Fruit fly (Drosophila melanogaster) whole organism, embryonic: ENCODE results near the gene Grip91.

Experiments
- Adf1 ChIP-seq: fragments of 200-800 bp; sonication (Bioruptor generic); IDR thresholded peaks from 2 replicates; pipeline ENCODE4 v1.3.6; 2022; ENCODE audit warnings: missing biosample characterization, missing genetic modification characterization
- Awh ChIP-seq: fragments of 200-800 bp; sonication (Bioruptor generic); IDR thresholded peaks from 2 replicates; pipeline ENCODE4, ENCODE4 v1.3.6; 2022; ENCODE audit warnings: missing biosample characterization, missing genetic modification characterization
- BEAF-32 ChIP-seq: fragments of 200-800 bp; sonication (Bioruptor generic); optimal IDR thresholded peaks from 3 replicates; lab custom pipeline; 2017; ENCODE audit warnings: missing biosample characterization, missing genetic modification characterization, mild to moderate bottlenecking, moderate library complexity, missing genetic modification reagents
- Blimp-1 ChIP-seq: fragments of 200-800 bp; sonication (Bioruptor generic); optimal IDR thresholded peaks from 3 replicates; lab custom pipeline; 2018; ENCODE audit warnings: missing biosample characterization, missing genetic modification characterization, mild to moderate bottlenecking, moderate library complexity, missing genetic modification reagents
- CG10209 ChIP-seq: fragments of 200-800 bp; sonication (Bioruptor generic); optimal IDR thresholded peaks from 3 replicates; lab custom pipeline; 2017; ENCODE audit warnings: missing biosample characterization, mild to moderate bottlenecking, missing genetic modification characterization, missing genetic modification reagents
- CG11723 ChIP-seq: fragments of 200-800 bp; sonication (Bioruptor generic); optimal IDR thresholded peaks from 2 replicates; lab custom pipeline; 2017; ENCODE audit warnings: missing biosample characterization, mild to moderate bottlenecking, missing genetic modification characterization
- CG12071 ChIP-seq: fragments of 200-800 bp; sonication (Bioruptor generic); optimal IDR thresholded peaks from 3 replicates; lab custom pipeline; 2018; ENCODE audit warnings: missing biosample characterization, mild to moderate bottlenecking, missing genetic modification characterization
- CG12155 ChIP-seq: fragments of 200-800 bp; sonication (Bioruptor generic); optimal IDR thresholded peaks from 3 replicates; lab custom pipeline; 2016; ENCODE audit warnings: missing biosample characterization, missing genetic modification characterization
- CG12769 ChIP-seq: fragments of 200-800 bp; sonication (Bioruptor generic); optimal IDR thresholded peaks from 2 replicates; lab custom pipeline; 2019; ENCODE audit warnings: missing biosample characterization, mild to moderate bottlenecking, missing genetic modification characterization, moderate library complexity
- CG14441 ChIP-seq: fragments of 200-800 bp; sonication (Bioruptor generic); IDR thresholded peaks from 2 replicates; pipeline ENCODE4 v1.3.6; 2022; ENCODE audit warnings: missing biosample characterization, missing genetic modification characterization
- CG16813 ChIP-seq: fragments of 200-800 bp; sonication (Bioruptor generic); IDR thresholded peaks from 3 replicates; pipeline ENCODE4 v1.3.6; 2022; ENCODE audit warnings: missing biosample characterization, missing genetic modification characterization; ENCODE audit not compliant: partially characterized antibody
- CG16815 ChIP-seq: fragments of 200-800 bp; sonication (Bioruptor generic); optimal IDR thresholded peaks from 3 replicates; lab custom pipeline; 2017; ENCODE audit warnings: missing biosample characterization, mild to moderate bottlenecking, missing genetic modification characterization
- CG4424 ChIP-seq: fragments of 200-800 bp; sonication (Bioruptor generic); optimal IDR thresholded peaks from 3 replicates; lab custom pipeline; 2016; ENCODE audit warnings: missing biosample characterization, missing genetic modification characterization
- CG6854 ChIP-seq: fragments of 200-800 bp; sonication (Bioruptor generic); optimal IDR thresholded peaks from 3 replicates; lab custom pipeline; 2017; ENCODE audit warnings: missing biosample characterization, mild to moderate bottlenecking, missing genetic modification characterization
- CG8388 ChIP-seq: fragments of 200-800 bp; sonication (Bioruptor generic); optimal IDR thresholded peaks from 2 replicates; lab custom pipeline; 2019; ENCODE audit warnings: missing biosample characterization, mild to moderate bottlenecking, missing genetic modification characterization, moderate library complexity
- D ChIP-seq, 2 experiments: fragments of 200-800 bp in 1 of 2; fragments of >200 bp in 1 of 2; sonication (Bioruptor generic) in 1 of 2; optimal IDR thresholded peaks; 2 replicates in 1 of 2; 3 replicates in 1 of 2; lab custom pipeline; 2017; ENCODE audit warnings: mild to moderate bottlenecking in 1 of 2, missing biosample characterization in 1 of 2, missing genetic modification characterization in 1 of 2, missing genetic modification reagents in 1 of 2
- Dp ChIP-seq: fragments of 200-800 bp; sonication (Bioruptor generic); optimal IDR thresholded peaks from 2 replicates; lab custom pipeline; 2018; ENCODE audit warnings: missing biosample characterization, mild to moderate bottlenecking, missing genetic modification characterization, moderate library complexity
- HLH54F ChIP-seq: fragments of 200-800 bp; sonication (Bioruptor generic); optimal IDR thresholded peaks from 3 replicates; lab custom pipeline; 2016; ENCODE audit warnings: missing biosample characterization, missing genetic modification characterization
- HLHmδ ChIP-seq: fragments of 200-800 bp; sonication (Bioruptor generic); optimal IDR thresholded peaks from 2 replicates; lab custom pipeline; 2018; ENCODE audit warnings: missing biosample characterization, mild to moderate bottlenecking, missing genetic modification characterization, moderate library complexity
- Hey ChIP-seq: fragments of 200-800 bp; sonication (Bioruptor generic); optimal IDR thresholded peaks from 3 replicates; lab custom pipeline; 2018; ENCODE audit warnings: missing biosample characterization, mild to moderate bottlenecking, missing genetic modification characterization
- Hmx ChIP-seq: fragments of 200-800 bp; sonication (Bioruptor generic); optimal IDR thresholded peaks from 2 replicates; lab custom pipeline; 2016; ENCODE audit warnings: missing biosample characterization, missing genetic modification characterization
- Hr51 ChIP-seq, 2 experiments: fragments of 200-800 bp; sonication (Bioruptor generic); optimal IDR thresholded peaks; 2 replicates in 1 of 2; 3 replicates in 1 of 2; lab custom pipeline; 2016 to 2018; ENCODE audit warnings: missing biosample characterization in 2 of 2, missing genetic modification characterization in 2 of 2, mild to moderate bottlenecking in 1 of 2, moderate library complexity in 1 of 2
- Kr ChIP-seq: fragments of 200-800 bp; sonication (Bioruptor generic); optimal IDR thresholded peaks from 2 replicates; lab custom pipeline; 2017; ENCODE audit warnings: missing biosample characterization, mild to moderate bottlenecking, missing genetic modification characterization
- MESR4 ChIP-seq: fragments of 200-800 bp; sonication (Bioruptor generic); optimal IDR thresholded peaks from 2 replicates; lab custom pipeline; 2018; ENCODE audit warnings: missing biosample characterization, mild to moderate bottlenecking, missing genetic modification characterization, moderate library complexity
- Meics ChIP-seq: fragments of 200-800 bp; sonication (Bioruptor generic); optimal IDR thresholded peaks from 2 replicates; lab custom pipeline; 2017; ENCODE audit warnings: missing biosample characterization, mild to moderate bottlenecking, missing genetic modification characterization
- NC2α ChIP-seq: fragments of 200-800 bp; sonication (Bioruptor generic); optimal IDR thresholded peaks from 2 replicates; lab custom pipeline; 2016; ENCODE audit warnings: missing biosample characterization, missing genetic modification characterization
- Neu2 ChIP-seq: fragments of 200-800 bp; sonication (Bioruptor generic); optimal IDR thresholded peaks from 3 replicates; lab custom pipeline; 2016; ENCODE audit warnings: missing biosample characterization, missing genetic modification characterization, borderline replicate concordance
- Ptx1 ChIP-seq: fragments of 200-800 bp; sonication (Bioruptor generic); IDR thresholded peaks from 2 replicates; pipeline ENCODE4 v1.3.6; 2022; ENCODE audit warnings: missing biosample characterization, missing genetic modification characterization
- Ravus ChIP-seq: fragments of 200-800 bp; sonication (Bioruptor generic); IDR thresholded peaks from 2 replicates; pipeline ENCODE4 v1.3.6; 2022; ENCODE audit warnings: missing biosample characterization, missing genetic modification characterization
- Sox100B ChIP-seq: fragments of 200-800 bp; sonication (Bioruptor generic); optimal IDR thresholded peaks from 3 replicates; lab custom pipeline; 2018; ENCODE audit warnings: missing biosample characterization, mild to moderate bottlenecking, missing genetic modification characterization
- Sry-δ ChIP-seq: fragments of 200-800 bp; sonication (Bioruptor generic); optimal IDR thresholded peaks from 2 replicates; lab custom pipeline; 2016; ENCODE audit warnings: missing biosample characterization, missing genetic modification characterization
- cad ChIP-seq: fragments of >200 bp; optimal IDR thresholded peaks from 2 replicates; lab custom pipeline; 2017; ENCODE audit warnings: missing biosample characterization, missing genetic modification characterization
- cato ChIP-seq: fragments of 200-800 bp; sonication (Bioruptor generic); optimal IDR thresholded peaks from 2 replicates; lab custom pipeline; 2016; ENCODE audit warnings: missing biosample characterization, missing genetic modification characterization, borderline replicate concordance
- chn ChIP-seq: fragments of 200-800 bp; sonication (Bioruptor generic); optimal IDR thresholded peaks from 2 replicates; lab custom pipeline; 2016; ENCODE audit warnings: missing biosample characterization, missing genetic modification characterization
- ci ChIP-seq: fragments of 200-800 bp; sonication (Bioruptor generic); IDR thresholded peaks from 3 replicates; pipeline ENCODE4 v1.3.6; 2022; ENCODE audit warnings: missing biosample characterization, missing genetic modification characterization
- dati ChIP-seq: fragments of 200-800 bp; sonication (Bioruptor generic); IDR thresholded peaks from 2 replicates; pipeline ENCODE4 v1.3.6; 2022; ENCODE audit warnings: missing biosample characterization, missing genetic modification characterization
- dm ChIP-seq: fragments of 200-800 bp; sonication (Bioruptor generic); optimal IDR thresholded peaks from 3 replicates; lab custom pipeline; 2016; ENCODE audit warnings: missing biosample characterization, missing genetic modification characterization
- en ChIP-seq: fragments of 200-800 bp; sonication (Bioruptor generic); optimal IDR thresholded peaks from 2 replicates; lab custom pipeline; 2016; ENCODE audit warnings: missing biosample characterization, missing genetic modification characterization
- jing ChIP-seq: fragments of 200-800 bp; sonication (Bioruptor generic); optimal IDR thresholded peaks from 2 replicates; lab custom pipeline; 2018; ENCODE audit warnings: missing biosample characterization, mild to moderate bottlenecking, missing genetic modification characterization
- pan ChIP-seq, 4 experiments: fragments of >200 bp in 3 of 4; fragments of 200-800 bp in 1 of 4; sonication (Bioruptor generic) in 1 of 4; optimal IDR thresholded peaks in 3 of 4; IDR thresholded peaks in 1 of 4; 2 replicates each; pipeline versions ENCODE4 v1.3.6 to Lab custom; 2017 to 2022; ENCODE audit warnings: missing biosample characterization in 2 of 4, missing genetic modification characterization in 2 of 4, mixed read lengths in 1 of 4
- row ChIP-seq: fragments of 200-800 bp; sonication (Bioruptor generic); IDR thresholded peaks from 3 replicates; pipeline ENCODE4 v1.3.6; 2022; ENCODE audit warnings: missing biosample characterization, missing genetic modification characterization
- slbo ChIP-seq: fragments of 200-800 bp; sonication (Bioruptor generic); IDR thresholded peaks from 2 replicates; pipeline ENCODE4 v1.3.6; 2022; ENCODE audit warnings: missing biosample characterization, missing genetic modification characterization
- stwl ChIP-seq: fragments of 200-800 bp; sonication (Bioruptor generic); optimal IDR thresholded peaks from 3 replicates; lab custom pipeline; 2018; ENCODE audit warnings: missing biosample characterization, mild to moderate bottlenecking, missing genetic modification characterization, moderate library complexity
- unc-4 ChIP-seq: fragments of 200-800 bp; sonication (Bioruptor generic); IDR thresholded peaks from 2 replicates; pipeline ENCODE4 v1.3.6; 2022; ENCODE audit warnings: missing biosample characterization, missing genetic modification characterization; ENCODE audit not compliant: partially characterized antibody
- usp ChIP-seq: fragments of >200 bp; optimal IDR thresholded peaks from 2 replicates; lab custom pipeline; 2017; ENCODE audit warnings: missing biosample characterization, missing genetic modification characterization
- vnd ChIP-seq: fragments of 200-800 bp; sonication (Bioruptor generic); IDR thresholded peaks from 3 replicates; pipeline ENCODE4 v1.3.6; 2022; ENCODE audit warnings: missing biosample characterization, missing genetic modification characterization; ENCODE audit not compliant: partially characterized antibody
- zen2 ChIP-seq: fragments of 200-800 bp; sonication (Bioruptor generic); IDR thresholded peaks from 3 replicates; pipeline ENCODE4 v1.3.6; 2022; ENCODE audit warnings: missing biosample characterization, missing genetic modification characterization; ENCODE audit not compliant: partially characterized antibody
- zf30C ChIP-seq: fragments of 200-800 bp; sonication (Bioruptor generic); optimal IDR thresholded peaks from 3 replicates; lab custom pipeline; 2018; ENCODE audit warnings: missing biosample characterization, mild to moderate bottlenecking, missing genetic modification characterization

Grip91 gene

DNA sequence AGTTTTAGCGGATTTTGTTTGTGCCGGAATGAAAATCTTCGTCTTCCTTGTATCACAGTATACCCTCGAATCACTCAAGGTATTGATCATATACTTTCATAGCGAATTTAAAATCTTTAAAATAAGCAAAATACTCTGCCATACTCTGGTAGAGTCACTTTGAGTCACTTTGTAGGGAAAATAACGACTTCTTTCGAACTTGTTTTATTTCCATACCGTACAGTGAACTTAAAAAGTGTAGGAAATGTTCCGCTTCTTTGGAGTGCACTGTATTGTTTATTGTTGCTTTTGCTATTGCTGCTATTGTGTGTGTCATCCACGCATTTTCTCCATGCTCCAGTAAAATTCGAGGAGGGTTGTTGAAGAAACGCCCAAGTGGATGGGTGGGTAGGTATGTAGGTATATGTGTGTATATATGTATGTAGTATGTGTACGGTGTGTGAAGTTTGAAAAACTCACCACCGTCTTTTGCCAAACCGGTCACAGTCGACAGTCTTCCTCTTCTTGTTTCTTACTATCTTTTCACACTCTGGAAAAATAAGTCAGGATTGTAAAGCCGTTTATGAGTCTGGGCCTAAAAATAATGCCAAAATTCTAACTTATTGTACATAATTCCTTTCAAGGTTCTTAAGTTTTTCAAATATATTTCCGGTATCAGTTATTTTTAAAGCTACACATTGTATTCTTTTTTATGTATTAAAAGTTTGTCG is 44.6 kb upstream of the Grip91 start (continued):
- no peak for TF ChIP-seq chn (GFP tag; lab: Kevin White, UChicago)
- TF ChIP-seq usp (GFP tag; lab: Kevin White, UChicago): no peak
- no peak for TF ChIP-seq Hmx (GFP tag; lab: Kevin White, UChicago)
- TF ChIP-seq CG10209 (GFP tag; lab: Kevin White, UChicago): no peak
- no peak for TF ChIP-seq dm (GFP tag; lab: Kevin White, UChicago)
- TF ChIP-seq CG14441 (GFP tag; lab: Robert Waterston, UW): no peak
- peak; percentile 17 for TF ChIP-seq CG12071 (GFP tag; lab: Kevin White, UChicago)
- no peak for TF ChIP-seq en (GFP tag; lab: Kevin White, UChicago)
- TF ChIP-seq Ptx1 (GFP tag; lab: Robert Waterston, UW): 0 out of 2 replicates have a peak, but pooled peaks have one; percentile 27
- TF ChIP-seq Hr51 (GFP tag; optimal IDR thresholded peaks at IDR 0.05; lab: Kevin White, UChicago): peak in 1 of 2 experiments; percentile 50
- no peak for TF ChIP-seq Neu2
- peak; percentile 79 for TF ChIP-seq row (GFP tag; lab: Robert Waterston, UW)
- TF ChIP-seq jing: no peak
- no peak for TF ChIP-seq vnd (GFP tag; lab: Robert Waterston, UW)
- TF ChIP-seq cad (GFP tag; lab: Kevin White, UChicago): no peak
- no peak for TF ChIP-seq HLHmδ (GFP tag; lab: Kevin White, UChicago)
- TF ChIP-seq cato (GFP tag; lab: Kevin White, UChicago): no peak
- no peak for TF ChIP-seq Dp (GFP tag; lab: Kevin White, UChicago)
- TF ChIP-seq Hey (tag; lab: Kevin White, UChicago): no peak
- peak; percentile 43 for TF ChIP-seq CG12769 (tag; lab: Kevin White, UChicago)
- TF ChIP-seq dati: no peak
- peak; percentile 35 for TF ChIP-seq Meics (GFP tag; lab: Kevin White, UChicago)
- peak; percentile 38 for TF ChIP-seq CG4424
- no peak for TF ChIP-seq pan (optimal IDR thresholded peaks at IDR 0.05; lab: Kevin White, UChicago)
- TF ChIP-seq pan (GFP tag; optimal IDR thresholded peaks at IDR 0.05 in 1 of 2, IDR thresholded peaks at IDR 0.05 in 1 of 2): peak in 1 of 2 experiments; percentile 53
- TF ChIP-seq stwl (tag; lab: Kevin White, UChicago): no peak
- TF ChIP-seq CG8388: peak; percentile 38
- no peak for TF ChIP-seq unc-4
- TF ChIP-seq CG16813 (GFP tag; lab: Robert Waterston, UW): no peak
- peak; percentile 16 for TF ChIP-seq CG6854 (GFP tag; lab: Kevin White, UChicago)
- TF ChIP-seq zf30C (GFP tag; lab: Kevin White, UChicago): no peak
- TF ChIP-seq BEAF-32 (GFP tag; lab: Kevin White, UChicago): no peak
- TF ChIP-seq zen2: no peak
- TF ChIP-seq Awh (GFP tag; lab: Robert Waterston, UW): no peak
- TF ChIP-seq MESR4: no peak
- TF ChIP-seq NC2α: no peak
- TF ChIP-seq CG12155 (GFP tag; lab: Kevin White, UChicago): no peak
- peak; percentile 40 for TF ChIP-seq Blimp-1 (GFP tag; lab: Kevin White, UChicago)
- no peak for TF ChIP-seq HLH54F (GFP tag; lab: Kevin White, UChicago)
- TF ChIP-seq Sry-δ (GFP tag; lab: Kevin White, UChicago): no peak
- TF ChIP-seq slbo: peak; percentile 37
- TF ChIP-seq Adf1 (GFP tag; lab: Robert Waterston, UW): no peak
- TF ChIP-seq Sox100B (GFP tag; lab: Kevin White, UChicago): no peak
- TF ChIP-seq ci (GFP tag; lab: Robert Waterston, UW): 0 out of 3 replicates have a peak, but pooled peaks have one; percentile 20
- TF ChIP-seq D (optimal IDR thresholded peaks at IDR 0.05; lab: Kevin White, UChicago): no peak
- peak; percentile 45 for TF ChIP-seq D (GFP tag; optimal IDR thresholded peaks at IDR 0.05; lab: Kevin White, UChicago)
- TF ChIP-seq Ravus (GFP tag; lab: Robert Waterston, UW): no peak
- TF ChIP-seq Kr (GFP tag; lab: Kevin White, UChicago): no peak
- peak; percentile 7 for TF ChIP-seq CG11723 (GFP tag; lab: Kevin White, UChicago)
- no peak for TF ChIP-seq CG16815 (GFP tag; lab: Kevin White, UChicago)
